Worm (Caenorhabditis elegans) whole organism, mixed stage, embryonic: ENCODE measurements around the gene clec-43.

Experiments used
- ces-1 ChIP-seq: fragments of 150-350 bp; optimal IDR thresholded peaks from 2 replicates; lab custom pipeline; 2014; ENCODE audit warnings: missing biosample characterization, missing genetic modification reagents, missing genetic modification characterization
- cnd-1 ChIP-seq: fragments of 200-800 bp; sonication (Bioruptor generic); optimal IDR thresholded peaks from 2 replicates; lab custom pipeline; 2018; ENCODE audit warnings: mild to moderate bottlenecking, missing genetic modification characterization, missing compliant biosample characterization
- mep-1 ChIP-seq: fragments of 150-350 bp; optimal IDR thresholded peaks from 2 replicates; lab custom pipeline; 2017; ENCODE audit warnings: missing biosample characterization, missing genetic modification reagents, missing genetic modification characterization, inconsistent platforms
- nhr-12 ChIP-seq: fragments of 150-350 bp; optimal IDR thresholded peaks from 2 replicates; lab custom pipeline; 2014; ENCODE audit warnings: missing biosample characterization, missing genetic modification characterization
- nhr-237 ChIP-seq: fragments of 150-350 bp; optimal IDR thresholded peaks from 2 replicates; lab custom pipeline; 2014; ENCODE audit warnings: missing biosample characterization, missing genetic modification characterization
- nhr-28 ChIP-seq: fragments of 150-350 bp; optimal IDR thresholded peaks from 2 replicates; lab custom pipeline; 2014; ENCODE audit warnings: missing biosample characterization, missing genetic modification characterization
- nhr-76 ChIP-seq: sonication (generic microtip); optimal IDR thresholded peaks from 2 replicates; lab custom pipeline; 2017; ENCODE audit warnings: missing biosample characterization, missing genetic modification characterization
- pha-4 ChIP-seq: fragments of 150-350 bp; optimal IDR thresholded peaks from 2 replicates; lab custom pipeline; 2018; ENCODE audit warnings: missing biosample characterization, missing genetic modification reagents, missing genetic modification characterization
- snpc-4 ChIP-seq: fragments of 150-350 bp; optimal IDR thresholded peaks from 2 replicates; lab custom pipeline; 2014; ENCODE audit warnings: missing biosample characterization, missing genetic modification characterization
- unc-62 ChIP-seq: fragments of 150-350 bp; optimal IDR thresholded peaks from 2 replicates; lab custom pipeline; 2014; ENCODE audit warnings: missing biosample characterization, missing genetic modification reagents, missing genetic modification characterization
- zip-8 ChIP-seq: fragments of 150-350 bp; optimal IDR thresholded peaks from 2 replicates; lab custom pipeline; 2014; ENCODE audit warnings: missing biosample characterization, missing genetic modification characterization

ce11 chrII:958618-959017 is 14.8 kb downstream of the clec-43 start, which contains the start of gene sdz-4:
- TF ChIP-seq nhr-76 (tag; lab: Kevin White, UChicago) (no peak), pha-4 (tag; lab: Kevin White, UChicago) (no peak), mep-1 (tag; lab: Kevin White, UChicago) (no peak), nhr-28 (tag; lab: Kevin White, UChicago) (no peak), unc-62 (GFP tag; lab: Kevin White, UChicago) (no peak), zip-8 (tag; lab: Kevin White, UChicago) (no peak), nhr-12 (tag; lab: Kevin White, UChicago) (no peak), cnd-1 (no peak), nhr-237 (tag; lab: Kevin White, UChicago) (no peak), snpc-4 (tag; lab: Kevin White, UChicago) (no peak), ces-1 (GFP tag; lab: Kevin White, UChicago) (no peak)
